Worm (Caenorhabditis elegans) whole organism, late embryonic: Measurements from ENCODE around the gene lmtr-2.

Experiments
- C08G9.2 ChIP-seq: sonication (generic microtip); optimal IDR thresholded peaks from 2 replicates; lab custom pipeline; 2016; ENCODE audit warnings: mild to moderate bottlenecking, missing genetic modification characterization, moderate library complexity, missing compliant biosample characterization
- Y22D7AL.16 ChIP-seq: sonication (generic microtip); optimal IDR thresholded peaks from 2 replicates; lab custom pipeline; 2016; ENCODE audit warnings: missing genetic modification characterization, missing compliant biosample characterization
- ceh-14 ChIP-seq: sonication (generic microtip); optimal IDR thresholded peaks from 2 replicates; lab custom pipeline; 2016; ENCODE audit warnings: missing genotype, missing genetic modification characterization, missing compliant biosample characterization
- ceh-24 ChIP-seq: sonication (generic microtip); optimal IDR thresholded peaks from 2 replicates; lab custom pipeline; 2016; ENCODE audit warnings: mild to moderate bottlenecking, missing genetic modification characterization, missing compliant biosample characterization
- ceh-30 ChIP-seq: fragments of 150-350 bp; optimal IDR thresholded peaks from 2 replicates; lab custom pipeline; 2014; ENCODE audit warnings: missing biosample characterization, missing genetic modification characterization
- ceh-31 ChIP-seq: sonication (generic microtip); optimal IDR thresholded peaks from 2 replicates; lab custom pipeline; 2016; ENCODE audit warnings: missing genetic modification characterization, missing compliant biosample characterization
- elt-4 ChIP-seq: sonication (generic microtip); optimal IDR thresholded peaks from 2 replicates; lab custom pipeline; 2016; ENCODE audit warnings: missing genetic modification characterization, missing compliant biosample characterization
- ets-4 ChIP-seq: sonication (generic microtip); optimal IDR thresholded peaks from 2 replicates; lab custom pipeline; 2016; ENCODE audit warnings: missing genetic modification characterization, missing compliant biosample characterization
- eyg-1 ChIP-seq: sonication (generic microtip); optimal IDR thresholded peaks from 2 replicates; lab custom pipeline; 2016; ENCODE audit warnings: missing genotype, missing genetic modification characterization, missing compliant biosample characterization
- fkh-6 ChIP-seq: sonication (generic microtip); optimal IDR thresholded peaks from 2 replicates; lab custom pipeline; 2016; ENCODE audit warnings: missing genetic modification characterization, missing compliant biosample characterization
- hlh-13 ChIP-seq: fragments of 200-800 bp; sonication (Bioruptor generic); optimal IDR thresholded peaks from 2 replicates; lab custom pipeline; 2018; ENCODE audit warnings: mild to moderate bottlenecking, missing genetic modification characterization, missing compliant biosample characterization
- hlh-30 ChIP-seq: sonication (generic microtip); optimal IDR thresholded peaks from 2 replicates; lab custom pipeline; 2017; ENCODE audit warnings: antibody characterized with exemption, missing genetic modification characterization, missing compliant biosample characterization; ENCODE audit not compliant: insufficient read depth
- hlh-6 ChIP-seq: sonication (generic microtip); optimal IDR thresholded peaks from 2 replicates; lab custom pipeline; 2016; ENCODE audit warnings: missing genotype, missing genetic modification characterization, missing compliant biosample characterization
- nfya-1 ChIP-seq: sonication (generic microtip); optimal IDR thresholded peaks from 2 replicates; lab custom pipeline; 2017; ENCODE audit warnings: missing genetic modification characterization, mild to moderate bottlenecking, missing compliant biosample characterization, antibody characterized with exemption, moderate library complexity
- nhr-11 ChIP-seq: fragments of 150-350 bp; optimal IDR thresholded peaks from 2 replicates; lab custom pipeline; 2014; ENCODE audit warnings: missing biosample characterization, missing genetic modification characterization
- nhr-232 ChIP-seq: sonication (generic microtip); optimal IDR thresholded peaks from 2 replicates; lab custom pipeline; 2016; ENCODE audit warnings: missing genetic modification characterization, missing compliant biosample characterization
- npax-4 ChIP-seq: sonication (generic microtip); optimal IDR thresholded peaks from 2 replicates; lab custom pipeline; 2016; ENCODE audit warnings: missing genetic modification characterization, missing compliant biosample characterization
- odd-2 ChIP-seq: sonication (generic microtip); optimal IDR thresholded peaks from 2 replicates; lab custom pipeline; 2017; ENCODE audit warnings: antibody characterized with exemption, mild to moderate bottlenecking, missing genetic modification characterization, missing compliant biosample characterization
- pag-3 ChIP-seq: sonication (generic microtip); optimal IDR thresholded peaks from 2 replicates; lab custom pipeline; 2016; ENCODE audit warnings: missing compliant biosample characterization, missing genetic modification characterization, borderline replicate concordance
- pax-1 ChIP-seq: fragments of 150-350 bp; optimal IDR thresholded peaks from 2 replicates; lab custom pipeline; 2014; ENCODE audit warnings: missing biosample characterization, missing genetic modification characterization
- pha-2 ChIP-seq: sonication (generic microtip); optimal IDR thresholded peaks from 2 replicates; lab custom pipeline; 2017; ENCODE audit warnings: mild to moderate bottlenecking, missing genetic modification characterization, missing compliant biosample characterization
- pqm-1 ChIP-seq: sonication (generic microtip); optimal IDR thresholded peaks from 2 replicates; lab custom pipeline; 2016; ENCODE audit warnings: missing genetic modification characterization, missing compliant biosample characterization
- pros-1 ChIP-seq: fragments of 150-350 bp; optimal IDR thresholded peaks from 2 replicates; lab custom pipeline; 2014; ENCODE audit warnings: missing biosample characterization, missing genetic modification reagents, missing genetic modification characterization
- sdc-2 ChIP-seq: sonication (generic microtip); optimal IDR thresholded peaks from 2 replicates; lab custom pipeline; 2016; ENCODE audit warnings: missing genotype, missing genetic modification characterization, missing compliant biosample characterization
- sox-2 ChIP-seq: fragments of 200-800 bp; sonication (Bioruptor generic); IDR thresholded peaks from 2 replicates; pipeline ENCODE4 v1.3.6; 2022; ENCODE audit warnings: missing genetic modification reagents, missing genetic modification characterization, missing compliant biosample characterization
- syd-9 ChIP-seq: sonication (generic microtip); optimal IDR thresholded peaks from 2 replicates; lab custom pipeline; 2016; ENCODE audit warnings: mild to moderate bottlenecking, missing genetic modification characterization, moderate library complexity, missing compliant biosample characterization
- tbx-2 ChIP-seq: sonication (generic microtip); optimal IDR thresholded peaks from 2 replicates; lab custom pipeline; 2016; ENCODE audit warnings: missing genetic modification characterization, missing compliant biosample characterization
- tbx-7 ChIP-seq: sonication (generic microtip); optimal IDR thresholded peaks from 2 replicates; lab custom pipeline; 2016; ENCODE audit warnings: missing genotype, missing genetic modification characterization, missing compliant biosample characterization
- unc-42 ChIP-seq: sonication (generic microtip); optimal IDR thresholded peaks from 2 replicates; lab custom pipeline; 2016; ENCODE audit warnings: missing genotype, missing genetic modification characterization, missing compliant biosample characterization

The lmtr-2 gene

ce11 chrV:7995878-7996277 is 15.0 kb downstream of the lmtr-2 start, which contains the start of gene Y97E10AR.2:
Y97E10AR.2 (plus strand) TSS chrV:7996178.
- TF ChIP-seq nfya-1 (tag; lab: Kevin White, UChicago), result no peak
- TF ChIP-seq nhr-11 (tag; lab: Kevin White, UChicago), result no peak
- no peak for TF ChIP-seq tbx-2
- TF ChIP-seq Y22D7AL.16 (tag; lab: Kevin White, UChicago), result no peak
- TF ChIP-seq hlh-6 (tag; lab: Kevin White, UChicago), result no peak

- TF ChIP-seq pros-1 (tag; lab: Kevin White, UChicago) (no peak), nhr-232 (tag; lab: Kevin White, UChicago) (no peak), nhr-11 (tag; lab: Kevin White, UChicago) (no peak), ceh-30 (tag; lab: Kevin White, UChicago) (no peak), hlh-13 (GFP tag; lab: Kevin White, UChicago) (no peak), pag-3 (tag; lab: Kevin White, UChicago) (no peak)
These were observed 15.7 kb downstream of the lmtr-2 start for ce11 chrV:7995165-7995564.

ce11 chrV:7994570-7994969 is 16.3 kb downstream of the lmtr-2 start, which contains the start of gene ceh-76:
ceh-76 (minus strand) TSS chrV:7994670.
- TF ChIP-seq pqm-1 (tag; lab: Kevin White, UChicago) (no peak), nhr-232 (tag; lab: Kevin White, UChicago) (no peak), pax-1 (tag; lab: Kevin White, UChicago) (no peak), odd-2 (tag; lab: Kevin White, UChicago) (no peak), ceh-24 (tag; lab: Kevin White, UChicago) (no peak)

- no peak for TF ChIP-seq pha-2
- TF ChIP-seq hlh-13 (GFP tag; lab: Kevin White, UChicago), result no peak
- TF ChIP-seq tbx-7, result no peak
- no peak for TF ChIP-seq fkh-6 (tag; lab: Kevin White, UChicago)
- TF ChIP-seq npax-4 (tag; lab: Kevin White, UChicago), result no peak
- no peak for TF ChIP-seq ceh-31
These were observed 25.0 kb downstream of the lmtr-2 start, which contains the start of gene Y97E10AL.1 for ce11 chrV:7985860-7986259. Y97E10AL.1 (plus strand) TSS chrV:7986160.

DNA sequence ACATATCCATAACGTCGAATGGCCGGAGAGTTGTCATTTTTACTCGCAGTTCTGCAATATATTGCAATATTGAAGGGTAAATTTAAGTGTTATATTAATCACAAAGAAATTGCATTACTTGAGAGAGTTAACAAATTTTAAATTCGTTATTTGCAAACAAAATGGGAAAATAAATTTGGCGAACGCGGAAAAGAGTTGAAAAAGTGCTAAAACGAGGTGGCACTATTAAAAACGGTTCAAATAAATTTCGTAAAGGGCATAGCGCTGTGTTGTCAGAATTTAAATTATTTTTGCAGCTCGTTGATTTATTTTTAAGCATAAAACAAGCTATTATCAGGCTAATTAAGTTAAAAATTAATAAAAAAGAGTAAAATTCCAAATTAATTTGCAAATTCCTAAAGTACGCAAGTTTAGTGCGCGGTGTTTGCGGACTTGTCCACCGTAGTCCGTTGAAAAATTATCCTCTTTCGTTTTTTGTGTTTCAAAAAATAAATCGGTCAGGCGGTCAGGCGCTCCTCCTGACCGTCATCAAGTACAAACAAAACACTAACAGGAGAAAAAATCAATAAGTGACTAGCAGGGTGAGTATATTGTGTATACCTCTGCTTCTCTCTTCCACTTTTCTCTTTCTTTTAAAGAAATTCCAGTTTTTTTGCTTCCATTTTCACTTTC is 27.4 kb downstream of the lmtr-2 start, which contains the start of the genes natb-1 and abhd-12:
natb-1 (minus strand) TSS at position 51 of the 672 bp plus-strand sequence.
abhd-12 (plus strand) TSS at position 499 of the 672 bp plus-strand sequence.
- TF ChIP-seq C08G9.2 (tag; lab: Kevin White, UChicago), result no peak
- TF ChIP-seq ceh-14 (tag; lab: Kevin White, UChicago), result peak; percentile 70
- no peak for TF ChIP-seq odd-2 (tag; lab: Kevin White, UChicago)
- no peak for TF ChIP-seq sdc-2
- peak; percentile 77 for TF ChIP-seq unc-42 (tag; lab: Kevin White, UChicago)
- no peak for TF ChIP-seq sox-2
- peak; percentile 27 for TF ChIP-seq ceh-30 (tag; lab: Kevin White, UChicago)
- no peak for TF ChIP-seq elt-4 (tag; lab: Kevin White, UChicago)
- TF ChIP-seq ets-4 (tag; lab: Kevin White, UChicago), result no peak
- TF ChIP-seq syd-9 (tag; lab: Kevin White, UChicago), result no peak
- TF ChIP-seq eyg-1 (tag; lab: Kevin White, UChicago), result no peak
- TF ChIP-seq hlh-30 (tag; lab: Kevin White, UChicago), result peak; percentile 16
- TF ChIP-seq, all 69 proteins: peak for 4

DNA sequence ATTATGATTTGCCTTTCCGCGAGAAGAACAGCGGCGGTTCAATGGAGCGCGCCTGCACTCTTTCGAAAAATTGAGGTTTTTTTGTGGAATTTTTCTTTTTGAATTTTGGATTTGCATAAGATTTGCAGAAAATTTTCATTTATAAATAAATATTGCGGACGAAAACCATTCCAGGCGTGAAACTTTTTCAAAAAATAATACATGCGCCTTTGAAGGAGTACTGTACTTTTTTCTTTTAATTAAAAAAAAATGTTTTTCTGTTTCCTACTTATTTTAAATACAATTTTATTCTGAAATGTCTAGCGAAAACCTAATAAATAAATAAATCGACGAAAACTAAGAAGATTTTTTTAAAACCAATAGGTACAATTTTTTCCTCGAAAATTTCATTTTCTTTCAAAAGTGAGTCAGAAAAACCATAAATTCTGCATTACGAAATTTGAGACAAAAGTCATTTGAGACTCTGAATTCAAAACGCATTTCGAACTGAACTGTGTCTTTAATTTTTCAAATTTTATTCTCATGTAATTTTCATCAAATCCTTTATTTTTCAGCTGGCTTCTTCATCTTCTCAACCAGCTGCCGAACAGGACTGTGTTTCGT is 29.8 kb downstream of the lmtr-2 start, which contains the start of gene F26D11.1:
F26D11.1 (plus strand) TSS at position 553 of the 603 bp plus-strand sequence.
- no peak for TF ChIP-seq hlh-30 (tag; lab: Kevin White, UChicago)
